Worm (Caenorhabditis elegans) whole organism, L2 larva: ENCODE data around the gene R03H10.2.
A peak's percentile ranks its signal among the peaks of the same experiment; 100 is the strongest.

Experiments
- C34F6.9 ChIP-seq: fragments of 150-350 bp; optimal IDR thresholded peaks from 2 replicates; lab custom pipeline; 2014; ENCODE audit warnings: missing biosample characterization, missing genetic modification characterization
- R02D3.7 ChIP-seq: fragments of 150-350 bp; optimal IDR thresholded peaks from 2 replicates; lab custom pipeline; 2014; ENCODE audit warnings: missing biosample characterization, missing genetic modification characterization
- Y55F3AM.14 ChIP-seq: fragments of 200-800 bp; sonication (Bioruptor generic); optimal IDR thresholded peaks from 2 replicates; lab custom pipeline; 2018; ENCODE audit warnings: mild to moderate bottlenecking, missing genetic modification characterization, missing compliant biosample characterization
- alr-1 ChIP-seq: fragments of 150-350 bp; optimal IDR thresholded peaks from 2 replicates; lab custom pipeline; 2014; ENCODE audit warnings: missing biosample characterization, missing genetic modification characterization
- ama-1 ChIP-seq: fragments of 150-350 bp; optimal IDR thresholded peaks from 2 replicates; lab custom pipeline; 2018; ENCODE audit warnings: inconsistent platforms
- blmp-1 ChIP-seq: sonication (generic microtip); optimal IDR thresholded peaks from 2 replicates; lab custom pipeline; 2017; ENCODE audit warnings: missing genetic modification characterization, mild to moderate bottlenecking, missing compliant biosample characterization, antibody characterized with exemption, moderate library complexity; ENCODE audit not compliant: insufficient read depth
- ceh-16 ChIP-seq: fragments of 150-350 bp; optimal IDR thresholded peaks from 2 replicates; lab custom pipeline; 2014; ENCODE audit warnings: missing biosample characterization, missing genetic modification characterization
- ceh-82 ChIP-seq: fragments of 150-350 bp; optimal IDR thresholded peaks from 2 replicates; lab custom pipeline; 2014; ENCODE audit warnings: missing biosample characterization, missing genetic modification characterization
- crh-2 ChIP-seq: sonication (generic microtip); optimal IDR thresholded peaks from 2 replicates; lab custom pipeline; 2017; ENCODE audit warnings: missing biosample characterization, missing genetic modification characterization
- dmd-4 ChIP-seq: sonication (generic microtip); optimal IDR thresholded peaks from 2 replicates; lab custom pipeline; 2017; ENCODE audit warnings: missing biosample characterization, missing genetic modification characterization
- elt-1 ChIP-seq: fragments of 150-350 bp; optimal IDR thresholded peaks from 2 replicates; lab custom pipeline; 2014; ENCODE audit warnings: missing biosample characterization, missing genetic modification characterization
- fos-1 ChIP-seq: fragments of 150-350 bp; optimal IDR thresholded peaks from 2 replicates; lab custom pipeline; 2014; ENCODE audit warnings: missing biosample characterization, missing genetic modification characterization
- gmeb-1 ChIP-seq: fragments of 150-350 bp; optimal IDR thresholded peaks from 2 replicates; lab custom pipeline; 2014; ENCODE audit warnings: missing biosample characterization, missing genetic modification characterization
- lin-11 ChIP-seq: fragments of 150-350 bp; sonication (generic microtip); optimal IDR thresholded peaks from 2 replicates; lab custom pipeline; 2014; ENCODE audit warnings: missing biosample characterization, missing genetic modification characterization, inconsistent platforms, mixed read lengths
- lin-13 ChIP-seq: fragments of 150-350 bp; optimal IDR thresholded peaks from 2 replicates; lab custom pipeline; 2014; ENCODE audit warnings: missing biosample characterization, missing genetic modification reagents, missing genetic modification characterization
- lin-39 ChIP-seq: fragments of 150-350 bp; optimal IDR thresholded peaks from 2 replicates; lab custom pipeline; 2014; ENCODE audit warnings: missing biosample characterization, missing genetic modification reagents, missing genetic modification characterization
- lsy-2 ChIP-seq, 2 experiments: fragments of 150-350 bp in 1 of 2; sonication (generic microtip) in 1 of 2; optimal IDR thresholded peaks; 2 replicates each; lab custom pipeline; 2014 to 2017; ENCODE audit warnings: missing biosample characterization in 2 of 2, missing genetic modification characterization in 2 of 2
- mbf-1 ChIP-seq: sonication (generic microtip); optimal IDR thresholded peaks from 2 replicates; lab custom pipeline; 2017; ENCODE audit warnings: missing biosample characterization, missing genetic modification characterization
- mdl-1 ChIP-seq, 2 experiments: fragments of 150-350 bp in 1 of 2; sonication (generic microtip) in 1 of 2; optimal IDR thresholded peaks; 2 replicates each; lab custom pipeline; 2017; ENCODE audit warnings: missing biosample characterization in 2 of 2, missing genetic modification characterization in 2 of 2
- nhr-10 ChIP-seq: sonication (generic microtip); optimal IDR thresholded peaks from 2 replicates; lab custom pipeline; 2017; ENCODE audit warnings: missing biosample characterization, missing genetic modification characterization
- nhr-11 ChIP-seq: fragments of 150-350 bp; optimal IDR thresholded peaks from 2 replicates; lab custom pipeline; 2014; ENCODE audit warnings: missing biosample characterization, missing genetic modification characterization
- nhr-129 ChIP-seq: fragments of 150-350 bp; optimal IDR thresholded peaks from 2 replicates; lab custom pipeline; 2014; ENCODE audit warnings: missing biosample characterization, missing genetic modification characterization
- nhr-21 ChIP-seq: fragments of 150-350 bp; optimal IDR thresholded peaks from 2 replicates; lab custom pipeline; 2014; ENCODE audit warnings: missing biosample characterization, missing genetic modification characterization
- nhr-23 ChIP-seq: fragments of 150-350 bp; optimal IDR thresholded peaks from 2 replicates; lab custom pipeline; 2014; ENCODE audit warnings: missing biosample characterization, missing genetic modification reagents, missing genetic modification characterization
- nhr-237 ChIP-seq: fragments of 150-350 bp; optimal IDR thresholded peaks from 2 replicates; lab custom pipeline; 2014; ENCODE audit warnings: missing biosample characterization, missing genetic modification characterization
- nhr-25 ChIP-seq: fragments of 150-350 bp; sonication (generic microtip); optimal IDR thresholded peaks from 3 replicates; lab custom pipeline; 2014; ENCODE audit warnings: missing biosample characterization, missing genetic modification characterization
- nhr-77 ChIP-seq: fragments of 150-350 bp; optimal IDR thresholded peaks from 2 replicates; lab custom pipeline; 2014; ENCODE audit warnings: missing biosample characterization, missing genetic modification characterization
- peb-1 ChIP-seq: fragments of 150-350 bp; optimal IDR thresholded peaks from 2 replicates; lab custom pipeline; 2014; ENCODE audit warnings: missing biosample characterization, missing genetic modification characterization
- sem-4 ChIP-seq: fragments of 150-350 bp; optimal IDR thresholded peaks from 2 replicates; lab custom pipeline; 2014; ENCODE audit warnings: missing biosample characterization, missing genetic modification reagents, missing genetic modification characterization
- sma-3 ChIP-seq: sonication (generic microtip); optimal IDR thresholded peaks from 2 replicates; lab custom pipeline; 2016; ENCODE audit warnings: missing genetic modification reagents, missing genetic modification characterization, missing compliant biosample characterization
- snpc-4 ChIP-seq: fragments of 150-350 bp; optimal IDR thresholded peaks from 2 replicates; lab custom pipeline; 2014; ENCODE audit warnings: missing biosample characterization, missing genetic modification characterization
- unc-39 ChIP-seq: fragments of 150-350 bp; optimal IDR thresholded peaks from 2 replicates; lab custom pipeline; 2014; ENCODE audit warnings: missing biosample characterization, missing genetic modification characterization
- unc-55 ChIP-seq: fragments of 150-350 bp; sonication (generic microtip); optimal IDR thresholded peaks from 3 replicates; lab custom pipeline; 2014; ENCODE audit warnings: missing biosample characterization, missing genetic modification reagents, missing genetic modification characterization
- unc-62 ChIP-seq: fragments of 150-350 bp; optimal IDR thresholded peaks from 2 replicates; lab custom pipeline; 2014; ENCODE audit warnings: missing biosample characterization, missing genetic modification reagents, missing genetic modification characterization
- zag-1 ChIP-seq: fragments of 150-350 bp; optimal IDR thresholded peaks from 2 replicates; lab custom pipeline; 2014; ENCODE audit warnings: missing biosample characterization, missing genetic modification characterization
- ztf-11 ChIP-seq: sonication (generic microtip); optimal IDR thresholded peaks from 2 replicates; lab custom pipeline; 2017; ENCODE audit warnings: missing biosample characterization, missing genetic modification characterization
- ztf-4 ChIP-seq: fragments of 150-350 bp; optimal IDR thresholded peaks from 2 replicates; lab custom pipeline; 2014; ENCODE audit warnings: missing biosample characterization, missing genetic modification characterization

Gene R03H10.2

DNA sequence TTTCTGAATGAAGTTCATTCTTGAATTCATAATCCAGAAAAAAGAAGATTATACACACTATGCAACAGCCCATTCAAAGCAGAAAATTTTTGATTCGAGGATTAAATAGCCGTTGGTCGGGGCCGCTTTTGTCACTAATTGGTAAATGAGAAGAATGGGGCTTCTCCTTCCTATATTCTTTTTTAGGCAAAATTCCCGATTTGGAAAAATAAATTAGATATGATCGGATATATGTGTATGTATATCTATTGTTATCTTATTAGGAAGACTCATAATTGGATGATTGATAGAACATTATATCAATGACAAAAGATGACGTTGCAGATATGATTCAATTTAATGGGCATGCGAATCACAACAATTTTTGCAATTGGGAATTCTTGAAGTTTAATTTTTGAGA, 5.4 kb upstream of the R03H10.2 start:
- TF ChIP-seq gmeb-1 (tag; lab: Kevin White, UChicago), result no peak
- no peak for TF ChIP-seq ceh-16 (tag; lab: Kevin White, UChicago)
- TF ChIP-seq, all 48 proteins: peak for 0

DNA sequence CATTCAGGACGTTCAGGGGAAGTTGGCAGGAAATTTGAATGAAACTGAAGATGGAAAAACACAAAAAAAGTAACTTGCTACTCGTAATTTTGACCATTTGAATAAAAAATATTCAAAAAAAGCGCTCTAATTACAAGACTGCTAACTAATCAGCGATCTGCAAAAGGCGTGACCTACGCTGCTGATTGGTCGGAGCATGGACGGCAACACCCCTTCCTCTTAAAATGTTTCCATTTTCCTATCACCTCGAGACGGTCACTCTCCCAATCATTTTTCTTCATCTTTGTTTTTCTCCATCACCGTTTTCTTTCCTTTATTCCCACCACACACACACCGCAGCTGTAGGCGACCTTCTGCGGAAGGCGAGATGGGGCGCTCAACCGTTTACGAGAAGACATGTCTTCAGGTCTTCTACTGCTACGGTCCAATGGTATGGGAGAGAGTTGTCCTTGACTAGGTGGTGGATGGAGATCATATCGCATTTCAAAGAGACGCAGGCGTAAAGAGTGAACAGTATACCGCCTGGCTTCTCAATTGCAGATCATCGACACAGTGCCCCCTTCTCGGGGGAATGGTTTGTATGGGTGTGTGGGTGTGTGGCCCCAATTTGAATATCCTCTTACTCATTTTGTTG, 4.0 kb upstream of the R03H10.2 start:
- TF ChIP-seq nhr-129 (tag; lab: Kevin White, UChicago), result peak; percentile 26
- peak; percentile 87 for TF ChIP-seq nhr-25 (tag; lab: Kevin White, UChicago)
- TF ChIP-seq blmp-1, result peak; percentile 33
- TF ChIP-seq zag-1 (tag; lab: Kevin White, UChicago), result no peak
- peak; percentile 9 for TF ChIP-seq sma-3 (GFP tag; lab: Kevin White, UChicago)
- TF ChIP-seq elt-1 (tag; lab: Kevin White, UChicago), result no peak
- peak; percentile 16 for TF ChIP-seq C34F6.9
- TF ChIP-seq fos-1, result peak; percentile 31
- peak; percentile 17 for TF ChIP-seq nhr-21 (tag; lab: Kevin White, UChicago)
- TF ChIP-seq lsy-2 (tag; optimal IDR thresholded peaks at IDR 0.05; lab: Kevin White, UChicago), result no peak
- peak; percentile 39 for TF ChIP-seq ceh-16 (tag; lab: Kevin White, UChicago)

DNA sequence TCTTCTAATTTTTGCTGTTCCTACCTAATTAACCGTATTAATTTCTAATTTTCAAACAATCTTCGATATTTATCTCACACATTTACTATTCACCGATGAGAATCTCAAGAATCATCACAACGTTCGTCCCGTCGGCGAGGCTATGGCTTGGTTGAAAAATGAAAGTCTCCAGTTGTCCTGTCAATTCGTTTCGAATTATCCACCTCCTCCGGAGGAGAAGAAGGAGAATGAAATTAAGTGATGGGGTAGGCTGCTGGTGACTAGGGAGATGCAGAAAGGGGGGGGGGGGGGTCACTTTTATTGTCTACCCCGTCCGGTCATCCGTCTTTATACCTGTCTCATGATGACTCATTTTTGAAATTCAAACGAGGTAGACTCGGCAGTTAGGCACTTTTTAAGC, 2.7 kb upstream of the R03H10.2 start:
- TF ChIP-seq ceh-16 (tag; lab: Kevin White, UChicago), result no peak
- no peak for TF ChIP-seq ceh-82
- no peak for TF ChIP-seq Y55F3AM.14 (GFP tag; lab: Kevin White, UChicago)
- no peak for TF ChIP-seq sem-4 (tag; lab: Kevin White, UChicago)
- TF ChIP-seq nhr-129 (tag; lab: Kevin White, UChicago), result no peak
- no peak for TF ChIP-seq nhr-237 (tag; lab: Kevin White, UChicago)
- no peak for TF ChIP-seq mdl-1 (tag; optimal IDR thresholded peaks at IDR 0.05; lab: Kevin White, UChicago)
- no peak for TF ChIP-seq R02D3.7 (tag; lab: Kevin White, UChicago)
- no peak for TF ChIP-seq ztf-4 (tag; lab: Kevin White, UChicago)
- no peak for TF ChIP-seq elt-1 (tag; lab: Kevin White, UChicago)
- TF ChIP-seq gmeb-1 (tag; lab: Kevin White, UChicago), result no peak
- no peak for TF ChIP-seq unc-55 (GFP tag; lab: Kevin White, UChicago)
- TF ChIP-seq lin-11 (tag; lab: Kevin White, UChicago), result no peak
- TF ChIP-seq nhr-23 (tag; lab: Kevin White, UChicago), result no peak
- TF ChIP-seq nhr-25 (tag; lab: Kevin White, UChicago), result no peak
- TF ChIP-seq, all 48 proteins: peak for 0

DNA sequence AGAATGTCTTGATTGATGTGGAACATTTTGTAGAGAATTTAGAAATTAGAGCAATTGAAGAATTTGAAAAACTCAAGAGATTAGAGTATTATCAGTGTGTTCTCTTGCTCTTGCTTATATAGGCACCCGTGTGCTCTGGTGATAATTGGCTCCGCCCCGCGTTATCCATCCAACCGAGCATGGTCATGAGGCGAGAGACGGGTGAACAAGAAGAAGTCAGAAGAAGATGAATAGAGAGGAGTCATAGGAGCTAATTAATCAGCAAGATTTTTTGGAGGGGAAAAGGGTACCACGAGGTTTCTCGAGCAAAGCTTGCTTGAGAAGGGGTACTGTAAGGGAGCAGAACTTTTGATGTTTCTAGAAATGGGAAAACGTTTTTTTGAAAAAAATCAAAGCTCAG, 2.2 kb downstream of the R03H10.2 start:
- TF ChIP-seq unc-55 (GFP tag; lab: Kevin White, UChicago) (no peak), snpc-4 (tag; lab: Kevin White, UChicago) (no peak), nhr-237 (tag; lab: Kevin White, UChicago) (no peak), unc-62 (no peak), nhr-23 (tag; lab: Kevin White, UChicago) (no peak), alr-1 (no peak), nhr-11 (tag; lab: Kevin White, UChicago) (no peak), fos-1 (no peak), lin-13 (no peak), ceh-82 (no peak), ztf-4 (tag; lab: Kevin White, UChicago) (no peak), sem-4 (tag; lab: Kevin White, UChicago) (no peak), peb-1 (tag; lab: Kevin White, UChicago) (no peak)

DNA sequence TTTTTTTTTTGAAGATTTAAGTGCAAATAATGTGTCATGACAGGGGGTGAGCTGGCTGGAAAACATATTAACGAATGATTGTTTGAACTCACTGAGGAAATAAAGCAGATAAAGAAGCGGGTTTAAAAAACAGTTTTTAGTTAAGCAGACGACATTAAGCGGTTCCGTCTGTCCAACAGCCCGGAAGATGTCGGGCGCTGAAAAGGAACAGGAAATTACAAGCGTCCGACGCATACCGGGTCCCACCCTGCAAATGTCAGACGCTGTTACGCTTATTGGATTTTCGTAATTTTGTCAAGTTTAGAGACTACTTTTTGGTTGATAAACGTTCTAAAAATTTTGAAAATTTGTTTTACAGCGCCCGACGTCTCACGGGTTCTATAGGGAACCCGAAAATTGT, 4.0 kb downstream of the R03H10.2 start:
- no peak for TF ChIP-seq snpc-4 (tag; lab: Kevin White, UChicago)
- TF ChIP-seq lsy-2 (tag; optimal IDR thresholded peaks at IDR 0.05; lab: Kevin White, UChicago), result no peak
- TF ChIP-seq nhr-10, result no peak
- TF ChIP-seq ama-1 (lab: Kevin White, UChicago), result no peak
- TF ChIP-seq unc-39 (tag; lab: Kevin White, UChicago), result no peak
- no peak for TF ChIP-seq lin-39 (tag; lab: Kevin White, UChicago)
- TF ChIP-seq dmd-4 (tag; lab: Kevin White, UChicago), result no peak
- no peak for TF ChIP-seq mbf-1 (tag; lab: Kevin White, UChicago)
- TF ChIP-seq ztf-11 (tag; lab: Kevin White, UChicago), result no peak
- TF ChIP-seq Y55F3AM.14 (GFP tag; lab: Kevin White, UChicago), result no peak
- no peak for TF ChIP-seq R02D3.7 (tag; lab: Kevin White, UChicago)
- no peak for TF ChIP-seq crh-2 (tag; lab: Kevin White, UChicago)
- no peak for TF ChIP-seq mdl-1 (tag; optimal IDR thresholded peaks at IDR 0.05; lab: Kevin White, UChicago)
- TF ChIP-seq nhr-77 (tag; lab: Kevin White, UChicago), result no peak
- TF ChIP-seq zag-1 (tag; lab: Kevin White, UChicago), result no peak
- no peak for TF ChIP-seq blmp-1
- TF ChIP-seq, all 48 proteins: peak for 0
